Fruit fly (Drosophila melanogaster): ENCODE measurements around the gene CG5167.

Gene CG5167

dm6 chr3R:12433764-12434163 is 27.4 kb downstream of the CG5167 start, which contains the start of the genes Aos1 and Srlp (continued):
- TF ChIP-seq CrebB (tag; optimal IDR thresholded peaks at IDR 0.05): no peak
- no peak for TF ChIP-seq inv (GFP tag; IDR thresholded peaks at IDR 0.05; ENCODE audit: partially characterized antibody)
- TF ChIP-seq unpg (GFP tag; optimal IDR thresholded peaks at IDR 0.05): peak; percentile 58
- no peak for TF ChIP-seq sc (optimal IDR thresholded peaks at IDR 0.05)
- peak; percentile 1 for TF ChIP-seq sc (GFP tag; optimal IDR thresholded peaks at IDR 0.05)
- peak; percentile 77 for TF ChIP-seq CG17361 (GFP tag; IDR thresholded peaks at IDR 0.05)
- TF ChIP-seq CG12219 (GFP tag; optimal IDR thresholded peaks at IDR 0.05): no peak
- peak; percentile 69 for TF ChIP-seq Xbp1 (GFP tag; optimal IDR thresholded peaks at IDR 0.05)
- no peak for TF ChIP-seq CG14860 (GFP tag; IDR thresholded peaks at IDR 0.05; ENCODE audit: partially characterized antibody)
- TF ChIP-seq CG2120 (GFP tag; optimal IDR thresholded peaks at IDR 0.05): peak; percentile 42
- TF ChIP-seq Side (GFP tag; optimal IDR thresholded peaks at IDR 0.05): no peak
- peak; percentile 51 for TF ChIP-seq CG17385 (GFP tag; optimal IDR thresholded peaks at IDR 0.05)
- peak; percentile 63 for TF ChIP-seq CG9797 (GFP tag; optimal IDR thresholded peaks at IDR 0.05)
- TF ChIP-seq pan (optimal IDR thresholded peaks at IDR 0.05): no peak
- TF ChIP-seq pan (GFP tag; optimal IDR thresholded peaks at IDR 0.05 in 1 of 2, IDR thresholded peaks at IDR 0.05 in 1 of 2): no peak
- peak; percentile 79 for TF ChIP-seq sug (tag; optimal IDR thresholded peaks at IDR 0.05)
- TF ChIP-seq Rx (GFP tag; IDR thresholded peaks at IDR 0.05): no peak
- peak; percentile 46 for TF ChIP-seq NfI (GFP tag; optimal IDR thresholded peaks at IDR 0.05)
- TF ChIP-seq ac (GFP tag; optimal IDR thresholded peaks at IDR 0.05): no peak
- TF ChIP-seq nau (GFP tag; optimal IDR thresholded peaks at IDR 0.05): no peak
- no peak for TF ChIP-seq Opbp (GFP tag; IDR thresholded peaks at IDR 0.05; ENCODE audit: partially characterized antibody)
- TF ChIP-seq org-1 (GFP tag; optimal IDR thresholded peaks at IDR 0.05): no peak
- no peak for TF ChIP-seq NC2β (GFP tag; optimal IDR thresholded peaks at IDR 0.05)
- peak; percentile 1 for TF ChIP-seq ewg (GFP tag; optimal IDR thresholded peaks at IDR 0.05)
- peak; percentile 47; the same call in 1 of the 2 replicates for TF ChIP-seq CG32532 (GFP tag; IDR thresholded peaks at IDR 0.05)
- peak; percentile 19 for TF ChIP-seq CG4820 (GFP tag; optimal IDR thresholded peaks at IDR 0.05)
- TF ChIP-seq CG17328 (GFP tag; IDR thresholded peaks at IDR 0.05): 0 out of 2 replicates have a peak, but pooled peaks have one; percentile 30
- TF ChIP-seq az2 (GFP tag; optimal IDR thresholded peaks at IDR 0.05): peak; percentile 46
- peak; percentile 52 for TF ChIP-seq CG10979 (tag; optimal IDR thresholded peaks at IDR 0.05)
- TF ChIP-seq CG2712 (tag; optimal IDR thresholded peaks at IDR 0.05): peak; percentile 76
- TF ChIP-seq CG18262 (tag; optimal IDR thresholded peaks at IDR 0.05): peak; percentile 66
- TF ChIP-seq CG15601 (tag; optimal IDR thresholded peaks at IDR 0.05): peak; percentile 58
- no peak for TF ChIP-seq z (GFP tag; IDR thresholded peaks at IDR 0.05)
- peak in 1 of 2 experiments; percentile 49 for TF ChIP-seq bsh (GFP tag; optimal IDR thresholded peaks at IDR 0.05)
- peak; percentile 27 for TF ChIP-seq kah (GFP tag; optimal IDR thresholded peaks at IDR 0.05)
- TF ChIP-seq Fer3 (tag; optimal IDR thresholded peaks at IDR 0.05): peak; percentile 54
- TF ChIP-seq HLH3B (GFP tag; IDR thresholded peaks at IDR 0.05): no peak
- no peak for TF ChIP-seq sens-2 (GFP tag; IDR thresholded peaks at IDR 0.05)
- TF ChIP-seq CG8290 (GFP tag; optimal IDR thresholded peaks at IDR 0.05): peak; percentile 19
- TF ChIP-seq CG8290 (tag; optimal IDR thresholded peaks at IDR 0.05): no peak
- no peak for TF ChIP-seq CG4854 (GFP tag; optimal IDR thresholded peaks at IDR 0.05)
- no peak for TF ChIP-seq CG3995 (GFP tag; optimal IDR thresholded peaks at IDR 0.05)
- TF ChIP-seq CG13296 (GFP tag; optimal IDR thresholded peaks at IDR 0.05): peak; percentile 54
- no peak for TF ChIP-seq CG4707 (GFP tag; optimal IDR thresholded peaks at IDR 0.05)
- peak in 1 of 2 experiments; percentile 45 for TF ChIP-seq dpn (GFP tag; optimal IDR thresholded peaks at IDR 0.05)
- TF ChIP-seq emc (GFP tag; optimal IDR thresholded peaks at IDR 0.05): no peak
- peak; percentile 39 for TF ChIP-seq Lhr (GFP tag; optimal IDR thresholded peaks at IDR 0.05)
- TF ChIP-seq CG5180 (GFP tag; optimal IDR thresholded peaks at IDR 0.05): no peak
- TF ChIP-seq CG10147 (GFP tag; optimal IDR thresholded peaks at IDR 0.05): peak; percentile 62
- TF ChIP-seq Ets65A (GFP tag): peak; percentile 52
- peak; percentile 42 for TF ChIP-seq fd3F (GFP tag; optimal IDR thresholded peaks at IDR 0.05)

All from whole organism, embryonic.